Fruit fly (Drosophila melanogaster) whole organism, embryonic: ENCODE measurements around the gene Trf.

ENCODE experiments used
- Blimp-1 ChIP-seq: fragments of 200-800 bp; sonication (Bioruptor generic); optimal IDR thresholded peaks from 3 replicates; lab custom pipeline; 2018; ENCODE audit warnings: missing biosample characterization, missing genetic modification characterization, mild to moderate bottlenecking, moderate library complexity, missing genetic modification reagents
- CG1602 ChIP-seq: fragments of 200-800 bp; sonication (Bioruptor generic); optimal IDR thresholded peaks from 3 replicates; lab custom pipeline; 2016; ENCODE audit warnings: missing biosample characterization, missing genetic modification characterization
- CG30431 ChIP-seq: fragments of 200-800 bp; sonication (Bioruptor generic); optimal IDR thresholded peaks from 2 replicates; lab custom pipeline; 2017; ENCODE audit warnings: missing biosample characterization, missing genetic modification characterization
- CG7271 ChIP-seq: fragments of 200-800 bp; sonication (Bioruptor generic); optimal IDR thresholded peaks from 2 replicates; lab custom pipeline; 2018; ENCODE audit warnings: missing biosample characterization, mild to moderate bottlenecking, missing genetic modification characterization, moderate library complexity
- Meics ChIP-seq: fragments of 200-800 bp; sonication (Bioruptor generic); optimal IDR thresholded peaks from 2 replicates; lab custom pipeline; 2017; ENCODE audit warnings: missing biosample characterization, mild to moderate bottlenecking, missing genetic modification characterization
- Side ChIP-seq: fragments of 200-800 bp; sonication (Bioruptor generic); optimal IDR thresholded peaks from 2 replicates; lab custom pipeline; 2016; ENCODE audit warnings: missing biosample characterization, missing genetic modification characterization
- dysf ChIP-seq: fragments of 200-800 bp; sonication (Bioruptor generic); IDR thresholded peaks from 3 replicates; pipeline ENCODE4 v1.3.6; 2022; ENCODE audit warnings: missing biosample characterization, missing genetic modification characterization
- fd102C ChIP-seq: fragments of 200-800 bp; sonication (Bioruptor generic); optimal IDR thresholded peaks from 2 replicates; lab custom pipeline; 2018; ENCODE audit warnings: missing biosample characterization, mild to moderate bottlenecking, missing genetic modification characterization, moderate library complexity
- lola ChIP-seq, 3 experiments: fragments of >200 bp in 2 of 3; fragments of 200-800 bp in 1 of 3; sonication (Bioruptor generic) in 1 of 3; optimal IDR thresholded peaks; 2 replicates each; lab custom pipeline; 2017 to 2019; ENCODE audit warnings: missing biosample characterization in 3 of 3, missing genetic modification characterization in 3 of 3, mild to moderate bottlenecking in 1 of 3, moderate library complexity in 1 of 3
- pum ChIP-seq: fragments of 200-800 bp; sonication (Bioruptor generic); optimal IDR thresholded peaks from 2 replicates; lab custom pipeline; 2016; ENCODE audit warnings: missing biosample characterization, missing genetic modification characterization
- wor ChIP-seq: fragments of 200-800 bp; sonication (Bioruptor generic); IDR thresholded peaks from 2 replicates; pipeline ENCODE4 v1.3.6; 2022; ENCODE audit warnings: missing biosample characterization, missing genetic modification characterization
- yki ChIP-seq: fragments of >200 bp; optimal IDR thresholded peaks from 3 replicates; lab custom pipeline; 2018
- zfh1 ChIP-seq: fragments of 200-800 bp; sonication (Bioruptor generic); IDR thresholded peaks from 3 replicates; pipeline ENCODE4 v1.3.6; 2022; ENCODE audit warnings: missing biosample characterization, missing genetic modification characterization

dm6 chr2L:8071112-8071976, 1.4 kb upstream of the Trf start, which contains the start of gene poe:
- TF ChIP-seq Meics (GFP tag; lab: Kevin White, UChicago) = no peak
- TF ChIP-seq Side (GFP tag; lab: Kevin White, UChicago) = no peak
- no peak for TF ChIP-seq CG30431 (GFP tag; lab: Kevin White, UChicago)
- peak; percentile 41; the same call in 2 of the 3 replicates for TF ChIP-seq zfh1 (GFP tag; lab: Robert Waterston, UW)
- TF ChIP-seq yki (lab: Kevin White, UChicago) = no peak
- peak; percentile 38 for TF ChIP-seq CG1602 (GFP tag; lab: Kevin White, UChicago)
- TF ChIP-seq Blimp-1 (GFP tag; lab: Kevin White, UChicago) = no peak
- TF ChIP-seq pum (GFP tag; lab: Kevin White, UChicago) = no peak
- TF ChIP-seq fd102C (GFP tag; lab: Kevin White, UChicago) = no peak
- TF ChIP-seq wor (GFP tag; lab: Robert Waterston, UW) = no peak
- peak; percentile 11 for TF ChIP-seq CG7271
- TF ChIP-seq dysf (GFP tag; lab: Robert Waterston, UW) = peak; percentile 56; the same call in 1 of the 3 replicates
- no peak for TF ChIP-seq lola (GFP tag; optimal IDR thresholded peaks at IDR 0.05; lab: Kevin White, UChicago)
